Worm (Caenorhabditis elegans): ENCODE measurements around the gene H12C20.7.

Gene H12C20.7

DNA sequence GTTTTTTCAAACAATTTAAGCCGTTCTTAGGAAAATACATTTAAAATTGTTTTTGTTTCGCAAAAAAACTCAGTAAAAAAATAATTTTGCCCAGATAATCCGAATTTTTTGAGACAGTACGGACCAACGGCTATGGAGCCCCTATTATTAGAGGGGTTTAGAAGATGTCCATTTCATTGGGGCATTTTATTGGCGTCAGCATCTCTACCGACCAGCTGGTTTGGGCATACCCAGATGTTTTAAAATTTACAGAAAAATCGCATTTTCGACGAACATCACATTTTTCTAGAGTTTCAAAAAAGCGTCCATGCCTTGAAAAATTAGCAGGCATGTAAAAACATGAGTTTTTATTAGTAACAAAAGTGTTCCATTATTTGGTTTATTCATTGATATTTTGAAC is 31.5 kb downstream of the H12C20.7 start (continued):
- TF ChIP-seq mdt-29 (GFP tag; IDR thresholded peaks at IDR 0.05), result 0 out of 2 replicates have a peak, but pooled peaks have one; percentile 5
- TF ChIP-seq pha-4 (GFP tag; IDR thresholded peaks at IDR 0.05), result 0 out of 2 replicates have a peak, but pooled peaks have one; percentile 44
- no peak for TF ChIP-seq pha-4 (tag; optimal IDR thresholded peaks at IDR 0.05)
- 0 out of 2 replicates have a peak, but pooled peaks have one; percentile 35 for TF ChIP-seq Y48G9A.11 (GFP tag; IDR thresholded peaks at IDR 0.05)
- TF ChIP-seq cey-2 (tag; optimal IDR thresholded peaks at IDR 0.05; ENCODE audit: borderline replicate concordance, insufficient read depth), result no peak
- 0 out of 2 replicates have a peak, but pooled peaks have one; percentile 6 for TF ChIP-seq snpc-1.2 (GFP tag; IDR thresholded peaks at IDR 0.05)
- TF ChIP-seq hif-1 (tag; optimal IDR thresholded peaks at IDR 0.05), result peak in 1 of 2 experiments; percentile 64
- no peak for TF ChIP-seq zfp-3 (GFP tag; conservative IDR thresholded peaks at IDR 0.05)
- no peak for TF ChIP-seq mxl-2 (GFP tag; conservative IDR thresholded peaks at IDR 0.05)
- TF ChIP-seq tra-1 (GFP tag; IDR thresholded peaks at IDR 0.05), result 0 out of 2 replicates have a peak, but pooled peaks have one; percentile 9
- TF ChIP-seq dmd-9 (GFP tag; IDR thresholded peaks at IDR 0.05), result 0 out of 2 replicates have a peak, but pooled peaks have one; percentile 36
- 0 out of 2 replicates have a peak, but pooled peaks have one; percentile 33 for TF ChIP-seq hmg-1.1 (GFP tag; IDR thresholded peaks at IDR 0.05)

- no peak for TF ChIP-seq snpc-4 (tag; optimal IDR thresholded peaks at IDR 0.05)
- no peak for TF ChIP-seq jun-1 (tag; optimal IDR thresholded peaks at IDR 0.05)
- peak in 1 of 2 experiments; percentile 97 for TF ChIP-seq unc-62 (GFP tag; optimal IDR thresholded peaks at IDR 0.05 in 1 of 2)
- TF ChIP-seq unc-62 (tag; optimal IDR thresholded peaks at IDR 0.05), result no peak
- no peak for TF ChIP-seq arid-1 (GFP tag; conservative IDR thresholded peaks at IDR 0.05)
- TF ChIP-seq aha-1 (tag), result no peak
- no peak for TF ChIP-seq hlh-30 (tag; optimal IDR thresholded peaks at IDR 0.05; ENCODE audit: insufficient read depth)
- peak; percentile 15 for TF ChIP-seq skn-1 (tag; optimal IDR thresholded peaks at IDR 0.05)
- no peak for TF ChIP-seq lsy-2 (tag; optimal IDR thresholded peaks at IDR 0.05)
Observed at ce11 chrV:11539502-11539901, 33.3 kb downstream of the H12C20.7 start.

ce11 chrV:11536667-11537066 is 36.1 kb downstream of the H12C20.7 start:
- TF ChIP-seq Y75B8A.6 (GFP tag; IDR thresholded peaks at IDR 0.05) (0 out of 2 replicates have a peak, but pooled peaks have one; percentile 19), egl-27 (tag; optimal IDR thresholded peaks at IDR 0.05) (no peak), unc-62 (GFP tag; optimal IDR thresholded peaks at IDR 0.05 in 1 of 2) (peak in 1 of 2 experiments; percentile 85), unc-62 (tag; optimal IDR thresholded peaks at IDR 0.05) (no peak), F26F4.8 (GFP tag; conservative IDR thresholded peaks at IDR 0.05) (0 out of 2 replicates have a peak, but pooled peaks have one; percentile 28)

DNA sequence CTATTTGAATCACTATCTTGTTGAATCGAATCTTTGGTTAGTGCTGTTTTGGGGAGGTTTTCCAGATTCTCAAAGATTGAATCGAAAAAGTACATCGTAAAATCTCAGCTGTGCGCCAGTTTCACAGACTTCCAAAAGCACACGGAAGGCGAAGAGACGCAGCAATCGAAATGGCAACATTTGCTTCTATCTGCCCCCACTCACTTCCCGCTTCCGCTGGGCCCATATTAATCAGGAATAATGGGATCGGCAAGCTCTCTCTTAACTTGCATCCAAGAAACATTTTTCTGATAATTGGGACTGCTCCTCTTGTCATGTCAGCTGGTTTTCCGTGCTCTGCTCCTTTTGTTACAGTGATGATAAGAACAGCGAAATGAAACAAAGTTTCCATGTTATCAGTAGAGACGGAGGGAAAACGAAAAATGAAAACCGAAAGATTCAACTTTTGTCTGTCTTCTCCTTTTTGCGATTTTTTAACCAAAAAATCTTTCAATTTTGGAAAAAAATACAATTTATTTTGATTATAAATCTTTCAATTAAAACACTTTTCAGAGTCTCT is 37.2 kb downstream of the H12C20.7 start:
- TF ChIP-seq lin-1 (GFP tag; IDR thresholded peaks at IDR 0.05), result 0 out of 2 replicates have a peak, but pooled peaks have one; percentile 18
- no peak for TF ChIP-seq fkh-10 (GFP tag; optimal IDR thresholded peaks at IDR 0.05)
- TF ChIP-seq Y105C5A.15 (GFP tag; IDR thresholded peaks at IDR 0.05), result no peak
- no peak for TF ChIP-seq F49E8.2 (tag; optimal IDR thresholded peaks at IDR 0.05; ENCODE audit: borderline replicate concordance)
- TF ChIP-seq unc-62 (GFP tag; optimal IDR thresholded peaks at IDR 0.05 in 1 of 2), result peak in 1 of 2 experiments; percentile 36
- TF ChIP-seq unc-62 (tag; optimal IDR thresholded peaks at IDR 0.05), result no peak
- peak; percentile 12 for TF ChIP-seq mep-1 (tag; optimal IDR thresholded peaks at IDR 0.05)
- peak in 1 of 2 experiments; percentile 15 for TF ChIP-seq mdl-1 (tag; optimal IDR thresholded peaks at IDR 0.05)
- TF ChIP-seq daf-16 (GFP tag; optimal IDR thresholded peaks at IDR 0.05), result no peak
- peak; percentile 42 for TF ChIP-seq daf-16 (tag; optimal IDR thresholded peaks at IDR 0.05)
- no peak for TF ChIP-seq D1046.2 (GFP tag; IDR thresholded peaks at IDR 0.05)
- TF ChIP-seq dmd-9 (GFP tag; IDR thresholded peaks at IDR 0.05), result no peak
- peak; percentile 6; the same call in 1 of the 2 replicates for TF ChIP-seq egl-43 (GFP tag; IDR thresholded peaks at IDR 0.05)
- TF ChIP-seq fos-1 (tag; optimal IDR thresholded peaks at IDR 0.05), result no peak
- no peak for TF ChIP-seq nhr-41 (GFP tag; IDR thresholded peaks at IDR 0.05)
- TF ChIP-seq hmg-1.1 (GFP tag; IDR thresholded peaks at IDR 0.05), result no peak
- TF ChIP-seq egl-27 (tag; optimal IDR thresholded peaks at IDR 0.05), result no peak
- peak; percentile 33 for TF ChIP-seq dve-1 (tag; optimal IDR thresholded peaks at IDR 0.05; ENCODE audit: insufficient read depth)
- TF ChIP-seq nhr-28 (tag; optimal IDR thresholded peaks at IDR 0.05), result peak; percentile 74
- TF ChIP-seq nhr-111 (GFP tag; optimal IDR thresholded peaks at IDR 0.05), result no peak
- TF ChIP-seq saeg-2 (GFP tag; IDR thresholded peaks at IDR 0.05), result no peak
- no peak for TF ChIP-seq spr-1 (tag; optimal IDR thresholded peaks at IDR 0.05)
- no peak for TF ChIP-seq vab-7 (GFP tag; IDR thresholded peaks at IDR 0.05)
- TF ChIP-seq lir-3 (tag; optimal IDR thresholded peaks at IDR 0.05), result no peak
- TF ChIP-seq dmd-6 (GFP tag; IDR thresholded peaks at IDR 0.05), result peak; percentile 78
- peak in 1 of 2 experiments; percentile 3 for TF ChIP-seq lsy-2 (tag; optimal IDR thresholded peaks at IDR 0.05)

Data from whole organism, L4 larva.